Fruit fly (Drosophila melanogaster): ENCODE results near the gene Nrg.

The Nrg gene

dm6 chrX:8573744-8574484, 56.7 kb downstream of the Nrg start, which contains the start of gene CG12065 (continued):
- peak; percentile 43 for TF ChIP-seq CG15696 (tag; optimal IDR thresholded peaks at IDR 0.05)
- TF ChIP-seq CG6854 (GFP tag; optimal IDR thresholded peaks at IDR 0.05), result no peak
- no peak for TF ChIP-seq Doc3 (GFP tag; IDR thresholded peaks at IDR 0.05; ENCODE audit: partially characterized antibody)
- no peak for TF ChIP-seq usp (GFP tag; optimal IDR thresholded peaks at IDR 0.05)
- TF ChIP-seq B-H2 (GFP tag; optimal IDR thresholded peaks at IDR 0.05), result peak; percentile 33
- TF ChIP-seq CG12104 (GFP tag; optimal IDR thresholded peaks at IDR 0.05), result peak; percentile 42
- TF ChIP-seq fd96Cb (tag; optimal IDR thresholded peaks at IDR 0.05), result peak; percentile 17
- TF ChIP-seq nom (GFP tag; optimal IDR thresholded peaks at IDR 0.05), result peak; percentile 43
- peak; percentile 86 for TF ChIP-seq E2f2 (GFP tag; IDR thresholded peaks at IDR 0.05)
- TF ChIP-seq MESR4 (GFP tag; optimal IDR thresholded peaks at IDR 0.05), result peak; percentile 20
- TF ChIP-seq CG10543 (GFP tag; optimal IDR thresholded peaks at IDR 0.05), result peak; percentile 32
- TF ChIP-seq gfzf (GFP tag; optimal IDR thresholded peaks at IDR 0.05), result peak; percentile 96
- peak; percentile 49 for TF ChIP-seq grau (tag; optimal IDR thresholded peaks at IDR 0.05)
- TF ChIP-seq Dp (GFP tag; optimal IDR thresholded peaks at IDR 0.05), result peak; percentile 88
- TF ChIP-seq PHDP (tag; optimal IDR thresholded peaks at IDR 0.05), result peak; percentile 79
- peak; percentile 57 for TF ChIP-seq CG8359 (GFP tag; optimal IDR thresholded peaks at IDR 0.05; ENCODE audit: borderline replicate concordance)
- TF ChIP-seq CG13296 (GFP tag; optimal IDR thresholded peaks at IDR 0.05), result peak; percentile 59
- peak; percentile 76 for TF ChIP-seq CG17568 (GFP tag; optimal IDR thresholded peaks at IDR 0.05)
- TF ChIP-seq Ada2b (GFP tag; IDR thresholded peaks at IDR 0.05), result peak; percentile 9; the same call in 1 of the 2 replicates
- TF ChIP-seq Asciz (GFP tag; optimal IDR thresholded peaks at IDR 0.05), result peak; percentile 86
- TF ChIP-seq CG4328 (GFP tag; optimal IDR thresholded peaks at IDR 0.05), result peak; percentile 70
- TF ChIP-seq CG2875 (GFP tag; optimal IDR thresholded peaks at IDR 0.05), result peak; percentile 53
- peak; percentile 65 for TF ChIP-seq CG13424 (tag; optimal IDR thresholded peaks at IDR 0.05)
- peak; percentile 75 for TF ChIP-seq MTF-1 (GFP tag; optimal IDR thresholded peaks at IDR 0.05; ENCODE audit: borderline replicate concordance)
- peak; percentile 71 for TF ChIP-seq CG6254 (GFP tag; optimal IDR thresholded peaks at IDR 0.05)
- TF ChIP-seq btn (GFP tag; optimal IDR thresholded peaks at IDR 0.05), result no peak
- peak; percentile 44 for TF ChIP-seq stwl (tag; optimal IDR thresholded peaks at IDR 0.05)
- TF ChIP-seq fd64A (GFP tag; optimal IDR thresholded peaks at IDR 0.05), result peak; percentile 80
- TF ChIP-seq CG14710 (tag; optimal IDR thresholded peaks at IDR 0.05), result peak; percentile 70
- no peak for TF ChIP-seq tll (GFP tag; optimal IDR thresholded peaks at IDR 0.05)
- peak; percentile 65 for TF ChIP-seq exex (tag; optimal IDR thresholded peaks at IDR 0.05)
- TF ChIP-seq CG4707 (GFP tag; optimal IDR thresholded peaks at IDR 0.05), result peak; percentile 43
- peak; percentile 18; the same call in 1 of the 3 replicates for TF ChIP-seq CG34224 (GFP tag; IDR thresholded peaks at IDR 0.05; ENCODE audit: partially characterized antibody)
- TF ChIP-seq CG32772 (GFP tag; IDR thresholded peaks at IDR 0.05), result no peak
- TF ChIP-seq CG14050 (GFP tag; IDR thresholded peaks at IDR 0.05), result no peak
- TF ChIP-seq HmgD (GFP tag; optimal IDR thresholded peaks at IDR 0.05), result no peak
- TF ChIP-seq salm (tag; optimal IDR thresholded peaks at IDR 0.05), result peak; percentile 68
- TF ChIP-seq mirr (GFP tag; optimal IDR thresholded peaks at IDR 0.05), result peak; percentile 4
- peak; percentile 76 for TF ChIP-seq CG33557 (GFP tag; optimal IDR thresholded peaks at IDR 0.05)
- peak; percentile 57 for TF ChIP-seq CG2678 (tag; optimal IDR thresholded peaks at IDR 0.05)
- TF ChIP-seq Mrtf (GFP tag; IDR thresholded peaks at IDR 0.05), result no peak
- TF ChIP-seq CG34376 (GFP tag; optimal IDR thresholded peaks at IDR 0.05), result peak; percentile 68
- TF ChIP-seq cad (GFP tag; optimal IDR thresholded peaks at IDR 0.05), result no peak
- no peak for TF ChIP-seq CG4854 (GFP tag; optimal IDR thresholded peaks at IDR 0.05)
- TF ChIP-seq lab (GFP tag; optimal IDR thresholded peaks at IDR 0.05), result peak; percentile 45
- TF ChIP-seq Meics (GFP tag; optimal IDR thresholded peaks at IDR 0.05), result peak; percentile 96
- peak; percentile 38 for TF ChIP-seq CG10267 (tag; optimal IDR thresholded peaks at IDR 0.05)
